Worm (Caenorhabditis elegans) whole organism, L1 larva: ENCODE data around the gene Y32H12A.6.

Source experiments
- C04F5.9 ChIP-seq: sonication (generic microtip); optimal IDR thresholded peaks from 2 replicates; lab custom pipeline; 2016; ENCODE audit warnings: missing genetic modification characterization, missing compliant biosample characterization
- C16A3.4 ChIP-seq: fragments of 150-350 bp; optimal IDR thresholded peaks from 2 replicates; lab custom pipeline; 2014; ENCODE audit warnings: missing biosample characterization, missing genetic modification characterization
- F16B12.6 ChIP-seq: fragments of 150-350 bp; optimal IDR thresholded peaks from 2 replicates; lab custom pipeline; 2014; ENCODE audit warnings: missing biosample characterization, missing genetic modification characterization
- aha-1 ChIP-seq: fragments of 150-350 bp; optimal IDR thresholded peaks from 2 replicates; lab custom pipeline; 2014; ENCODE audit warnings: missing biosample characterization, missing genetic modification characterization
- ama-1 ChIP-seq: fragments of 150-350 bp; optimal IDR thresholded peaks from 2 replicates; lab custom pipeline; 2014
- blmp-1 ChIP-seq: fragments of 150-350 bp; optimal IDR thresholded peaks from 2 replicates; lab custom pipeline; 2014; ENCODE audit warnings: missing biosample characterization, missing genetic modification characterization
- ceh-8 ChIP-seq: fragments of 200-800 bp; sonication (Bioruptor generic); optimal IDR thresholded peaks from 2 replicates; lab custom pipeline; 2018; ENCODE audit warnings: mild to moderate bottlenecking, missing genetic modification characterization, moderate library complexity, missing compliant biosample characterization
- ceh-82 ChIP-seq, 3 experiments: fragments of 150-350 bp in 1 of 3; sonication (generic microtip) in 2 of 3; optimal IDR thresholded peaks; 2 replicates each; lab custom pipeline; 2014 to 2017; ENCODE audit warnings: missing biosample characterization in 3 of 3, missing genetic modification characterization in 3 of 3
- ceh-90 ChIP-seq: sonication (generic microtip); optimal IDR thresholded peaks from 2 replicates; lab custom pipeline; 2016; ENCODE audit warnings: missing genetic modification characterization, missing compliant biosample characterization
- dpl-1 ChIP-seq, 3 experiments: fragments of 150-350 bp in 2 of 3; sonication (generic microtip) in 1 of 3; optimal IDR thresholded peaks; 2 replicates each; lab custom pipeline; 2014 to 2017; ENCODE audit warnings: missing biosample characterization in 3 of 3, missing genetic modification characterization in 3 of 3, missing genetic modification reagents in 3 of 3
- efl-1 ChIP-seq, 4 experiments: fragments of 150-350 bp; optimal IDR thresholded peaks in 3 of 4; peaks in 1 of 4; 1 replicate in 1 of 4; 2 replicates in 3 of 4; lab custom pipeline; 2014; ENCODE audit warnings: missing biosample characterization in 2 of 4, missing genetic modification characterization in 2 of 4, missing genetic modification reagents in 2 of 4
- efl-3 ChIP-seq: fragments of 200-800 bp; sonication (Bioruptor generic); optimal IDR thresholded peaks from 2 replicates; lab custom pipeline; 2018; ENCODE audit warnings: mild to moderate bottlenecking, missing genetic modification characterization, missing compliant biosample characterization
- elt-2 ChIP-seq: sonication (generic microtip); optimal IDR thresholded peaks from 2 replicates; lab custom pipeline; 2016; ENCODE audit warnings: missing genetic modification characterization, mild to moderate bottlenecking, inconsistent platforms, missing compliant biosample characterization, missing genetic modification reagents
- elt-3 ChIP-seq, 6 experiments: fragments of 150-350 bp in 1 of 6; sonication (generic microtip); optimal IDR thresholded peaks; 2 replicates each; lab custom pipeline; 2017 to 2018; ENCODE audit warnings: missing biosample characterization in 6 of 6, missing genetic modification characterization in 6 of 6, inconsistent platforms in 1 of 6
- ets-5 ChIP-seq: fragments of 200-800 bp; sonication (Bioruptor generic); IDR thresholded peaks from 2 replicates; pipeline ENCODE4 v1.3.6; 2022; ENCODE audit warnings: missing genetic modification characterization, missing compliant biosample characterization
- fkh-8 ChIP-seq: sonication (generic microtip); optimal IDR thresholded peaks from 2 replicates; lab custom pipeline; 2016; ENCODE audit warnings: mild to moderate bottlenecking, missing genetic modification characterization, missing compliant biosample characterization
- grh-1 ChIP-seq: fragments of 200-800 bp; sonication (Bioruptor generic); IDR thresholded peaks from 2 replicates; pipeline ENCODE4 v1.3.6; 2022; ENCODE audit warnings: missing genetic modification reagents, missing genetic modification characterization, missing compliant biosample characterization
- lin-13 ChIP-seq: fragments of 150-350 bp; optimal IDR thresholded peaks from 2 replicates; lab custom pipeline; 2014; ENCODE audit warnings: missing biosample characterization, missing genetic modification reagents, missing genetic modification characterization
- lin-14 ChIP-seq: fragments of 200-800 bp; sonication (Bioruptor generic); optimal IDR thresholded peaks from 2 replicates; lab custom pipeline; 2018; ENCODE audit warnings: mild to moderate bottlenecking, missing genetic modification characterization, moderate library complexity, missing compliant biosample characterization
- lin-35 ChIP-seq, 2 experiments: fragments of 150-350 bp; optimal IDR thresholded peaks; 2 replicates each; lab custom pipeline; 2014; ENCODE audit warnings: missing biosample characterization in 2 of 2, missing genetic modification characterization in 2 of 2, missing genetic modification reagents in 2 of 2
- lin-39 ChIP-seq: fragments of 150-350 bp; optimal IDR thresholded peaks from 2 replicates; lab custom pipeline; 2014; ENCODE audit warnings: missing biosample characterization, missing genetic modification reagents, missing genetic modification characterization
- lsy-2 ChIP-seq, 2 experiments: fragments of 150-350 bp; optimal IDR thresholded peaks; 2 replicates each; lab custom pipeline; 2014; ENCODE audit warnings: missing biosample characterization in 2 of 2, missing genetic modification characterization in 2 of 2
- mab-9 ChIP-seq: fragments of 200-800 bp; sonication (Bioruptor generic); IDR thresholded peaks from 2 replicates; pipeline ENCODE4 v1.3.6; 2022; ENCODE audit warnings: missing genetic modification reagents, missing genetic modification characterization, missing compliant biosample characterization
- mdl-1 ChIP-seq, 2 experiments: fragments of 150-350 bp; optimal IDR thresholded peaks; 2 replicates each; lab custom pipeline; 2014 to 2017; ENCODE audit warnings: missing biosample characterization in 2 of 2, missing genetic modification characterization in 2 of 2, inconsistent platforms in 1 of 2
- mep-1 ChIP-seq: fragments of 150-350 bp; optimal IDR thresholded peaks from 2 replicates; lab custom pipeline; 2014; ENCODE audit warnings: missing biosample characterization, missing genetic modification characterization
- nhr-12 ChIP-seq: sonication (generic microtip); optimal IDR thresholded peaks from 2 replicates; lab custom pipeline; 2017; ENCODE audit warnings: missing biosample characterization, missing genetic modification characterization
- nhr-20 ChIP-seq: sonication (generic microtip); optimal IDR thresholded peaks from 2 replicates; lab custom pipeline; 2016; ENCODE audit warnings: mild to moderate bottlenecking, missing genetic modification characterization, missing compliant biosample characterization
- nhr-71 ChIP-seq: sonication (generic microtip); optimal IDR thresholded peaks from 2 replicates; lab custom pipeline; 2016; ENCODE audit warnings: mild to moderate bottlenecking, missing genetic modification characterization, moderate library complexity, missing compliant biosample characterization
- nhr-77 ChIP-seq: fragments of 150-350 bp; optimal IDR thresholded peaks from 2 replicates; lab custom pipeline; 2014; ENCODE audit warnings: missing biosample characterization, missing genetic modification characterization
- nhr-90 ChIP-seq: sonication (generic microtip); optimal IDR thresholded peaks from 2 replicates; lab custom pipeline; 2016; ENCODE audit warnings: mild to moderate bottlenecking, missing genetic modification characterization, missing compliant biosample characterization; ENCODE audit not compliant: poor library complexity
- pqm-1 ChIP-seq: sonication (generic microtip); optimal IDR thresholded peaks from 3 replicates; lab custom pipeline; 2017; ENCODE audit warnings: missing biosample characterization, missing genetic modification characterization
- rnt-1 ChIP-seq: sonication (generic microtip); optimal IDR thresholded peaks from 2 replicates; lab custom pipeline; 2016; ENCODE audit warnings: mild to moderate bottlenecking, missing genetic modification characterization, moderate library complexity, missing compliant biosample characterization
- snpc-4 ChIP-seq: fragments of 150-350 bp; optimal IDR thresholded peaks from 2 replicates; lab custom pipeline; 2014; ENCODE audit warnings: missing biosample characterization, missing genetic modification characterization
- snu-23 ChIP-seq: sonication (generic microtip); optimal IDR thresholded peaks from 2 replicates; lab custom pipeline; 2016; ENCODE audit warnings: missing genetic modification characterization, missing compliant biosample characterization
- sup-37 ChIP-seq: fragments of 200-800 bp; sonication (Bioruptor generic); optimal IDR thresholded peaks from 2 replicates; lab custom pipeline; 2018; ENCODE audit warnings: mild to moderate bottlenecking, missing genetic modification characterization, missing compliant biosample characterization
- swsn-7 ChIP-seq: sonication (generic microtip); optimal IDR thresholded peaks from 2 replicates; lab custom pipeline; 2016; ENCODE audit warnings: missing genetic modification characterization, missing compliant biosample characterization
- tbx-2 ChIP-seq: sonication (generic microtip); optimal IDR thresholded peaks from 2 replicates; lab custom pipeline; 2016; ENCODE audit warnings: missing genetic modification characterization, missing compliant biosample characterization
- tlp-1 ChIP-seq: fragments of 150-350 bp; optimal IDR thresholded peaks from 2 replicates; lab custom pipeline; 2014; ENCODE audit warnings: missing biosample characterization, missing genetic modification characterization
- unc-62 ChIP-seq: fragments of 150-350 bp; optimal IDR thresholded peaks from 2 replicates; lab custom pipeline; 2014; ENCODE audit warnings: missing biosample characterization, missing genetic modification reagents, missing genetic modification characterization
- unc-86 ChIP-seq: sonication (generic microtip); optimal IDR thresholded peaks from 2 replicates; lab custom pipeline; 2016; ENCODE audit warnings: missing genetic modification characterization, missing compliant biosample characterization
- xbp-1 ChIP-seq: sonication (generic microtip); optimal IDR thresholded peaks from 2 replicates; lab custom pipeline; 2016; ENCODE audit warnings: missing genetic modification characterization, missing compliant biosample characterization
- zag-1 ChIP-seq: fragments of 150-350 bp; optimal IDR thresholded peaks from 2 replicates; lab custom pipeline; 2014; ENCODE audit warnings: missing biosample characterization, missing genetic modification characterization
- zip-4 ChIP-seq: fragments of 200-800 bp; sonication (Bioruptor generic); optimal IDR thresholded peaks from 2 replicates; lab custom pipeline; 2018; ENCODE audit warnings: mild to moderate bottlenecking, missing genetic modification characterization, moderate library complexity, missing compliant biosample characterization
- ztf-11 ChIP-seq, 2 experiments: sonication (generic microtip); optimal IDR thresholded peaks; 2 replicates each; lab custom pipeline; 2016 to 2017; ENCODE audit warnings: missing genetic modification characterization in 2 of 2, missing biosample characterization in 1 of 2, missing compliant biosample characterization in 1 of 2
- ztf-4 ChIP-seq: fragments of 150-350 bp; optimal IDR thresholded peaks from 2 replicates; lab custom pipeline; 2014; ENCODE audit warnings: missing biosample characterization, missing genetic modification characterization

Y32H12A.6 gene

ce11 chrIII:5379879-5380331 is 2.1 kb downstream of the Y32H12A.6 start, which contains the start of gene paqr-2:
Gene paqr-2, minus strand, starts transcription at chrIII:5379929.
- no peak for TF ChIP-seq grh-1 (GFP tag; lab: Robert Waterston, UW)
- no peak for TF ChIP-seq tbx-2 (tag; lab: Kevin White, UChicago)
- peak; percentile 21 for TF ChIP-seq blmp-1
- no peak for TF ChIP-seq zag-1 (tag; lab: Kevin White, UChicago)
- TF ChIP-seq lsy-2 (tag; optimal IDR thresholded peaks at IDR 0.05; lab: Kevin White, UChicago), result peak in 1 of 2 experiments; percentile 46
- TF ChIP-seq mab-9, result no peak
- TF ChIP-seq sup-37 (GFP tag; lab: Kevin White, UChicago), result no peak
- TF ChIP-seq elt-2 (tag; lab: Kevin White, UChicago), result no peak
- TF ChIP-seq nhr-71 (tag; lab: Kevin White, UChicago), result peak; percentile 20
- TF ChIP-seq lin-13, result no peak
- peak; percentile 36 to 43 for TF ChIP-seq efl-1 (optimal IDR thresholded peaks at IDR 0.05; lab: Kevin White, UChicago)
- peak; percentile 39 to 90 for TF ChIP-seq efl-1 (GFP tag; optimal IDR thresholded peaks at IDR 0.05 in 1 of 2; lab: Kevin White, UChicago)
- TF ChIP-seq C16A3.4 (tag; lab: Kevin White, UChicago), result peak; percentile 21
- no peak for TF ChIP-seq nhr-20 (tag; lab: Kevin White, UChicago)
- TF ChIP-seq zip-4, result no peak
- TF ChIP-seq mep-1, result peak; percentile 27
- TF ChIP-seq lin-35 (GFP tag; optimal IDR thresholded peaks at IDR 0.05; lab: Kevin White, UChicago), result peak; percentile 31 to 64
- no peak for TF ChIP-seq unc-86 (tag; lab: Kevin White, UChicago)
- TF ChIP-seq xbp-1, result no peak
- peak; percentile 26 for TF ChIP-seq snu-23 (GFP tag; lab: Kevin White, UChicago)
- peak; percentile 2 to 57 (median 27) for TF ChIP-seq dpl-1 (GFP tag; optimal IDR thresholded peaks at IDR 0.05; lab: Kevin White, UChicago)
- no peak for TF ChIP-seq efl-3
- TF ChIP-seq rnt-1 (tag; lab: Kevin White, UChicago), result peak; percentile 4
- peak in 1 of 2 experiments; percentile 46 for TF ChIP-seq mdl-1 (tag; optimal IDR thresholded peaks at IDR 0.05; lab: Kevin White, UChicago)
- no peak for TF ChIP-seq swsn-7 (tag; lab: Kevin White, UChicago)
- TF ChIP-seq ama-1 (lab: Kevin White, UChicago), result no peak

- no peak for TF ChIP-seq C16A3.4 (tag; lab: Kevin White, UChicago)
- no peak for TF ChIP-seq pqm-1 (tag; lab: Kevin White, UChicago)
- no peak for TF ChIP-seq efl-1 (optimal IDR thresholded peaks at IDR 0.05; lab: Kevin White, UChicago)
- TF ChIP-seq efl-1 (GFP tag; optimal IDR thresholded peaks at IDR 0.05 in 1 of 2; lab: Kevin White, UChicago), result peak in 1 of 2 experiments; percentile 61
- peak; percentile 35 for TF ChIP-seq lin-14 (GFP tag; lab: Kevin White, UChicago)
- TF ChIP-seq lin-39, result no peak
- TF ChIP-seq grh-1 (GFP tag; lab: Robert Waterston, UW), result no peak
- no peak for TF ChIP-seq nhr-77
Measured at ce11 chrIII:5375001-5375532, 6.9 kb downstream of the Y32H12A.6 start.

DNA sequence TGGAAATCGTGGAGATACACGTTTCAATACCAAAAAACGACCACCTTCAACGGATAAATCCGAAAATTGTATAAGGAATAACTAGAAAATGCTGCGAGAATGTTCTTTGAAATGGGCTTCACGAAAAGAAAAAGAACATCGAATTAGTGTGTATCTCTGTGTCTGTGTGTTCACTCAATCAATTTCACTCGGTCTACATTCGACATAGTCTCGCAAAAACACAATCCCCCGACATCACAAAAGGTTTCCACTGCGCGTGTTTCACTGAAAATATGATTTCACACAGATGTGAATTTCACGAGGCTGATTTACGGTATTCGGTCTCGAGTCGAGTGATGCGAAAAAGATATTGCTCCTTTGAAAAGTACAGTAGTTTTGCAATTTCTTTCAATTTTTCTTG is 8.3 kb downstream of the Y32H12A.6 start:
- TF ChIP-seq efl-1 (optimal IDR thresholded peaks at IDR 0.05; lab: Kevin White, UChicago) (no peak), efl-1 (GFP tag; optimal IDR thresholded peaks at IDR 0.05 in 1 of 2; lab: Kevin White, UChicago) (peak in 1 of 2 experiments; percentile 90), sup-37 (GFP tag; lab: Kevin White, UChicago) (no peak), nhr-90 (no peak), blmp-1 (peak; percentile 7), C04F5.9 (tag; lab: Kevin White, UChicago) (no peak), F16B12.6 (tag; lab: Kevin White, UChicago) (no peak)

DNA sequence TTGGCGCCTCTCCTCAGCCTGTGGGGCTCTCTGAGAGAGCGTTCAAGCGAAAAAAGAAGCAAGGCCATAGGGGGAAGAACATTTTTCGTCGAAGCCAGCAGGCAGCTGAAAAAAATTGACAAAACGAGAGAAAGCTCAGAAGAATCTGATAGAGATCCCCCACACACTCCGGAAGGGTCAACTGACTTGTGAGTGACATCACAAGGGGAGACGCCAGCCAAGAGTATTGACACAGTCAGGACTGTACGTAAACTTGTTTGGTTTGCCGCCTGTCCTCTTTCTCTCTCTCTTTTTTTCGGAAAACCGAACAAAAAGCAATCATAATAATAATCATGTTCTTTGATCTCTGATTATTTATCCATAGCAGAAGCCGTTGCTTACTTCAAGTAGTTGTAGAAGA is 9.1 kb downstream of the Y32H12A.6 start:
- TF ChIP-seq rnt-1 (tag; lab: Kevin White, UChicago) (no peak), mep-1 (no peak), fkh-8 (tag; lab: Kevin White, UChicago) (no peak), mdl-1 (tag; optimal IDR thresholded peaks at IDR 0.05; lab: Kevin White, UChicago) (peak in 1 of 2 experiments; percentile 25), ztf-4 (tag; lab: Kevin White, UChicago) (no peak), C16A3.4 (tag; lab: Kevin White, UChicago) (no peak), nhr-12 (tag; lab: Kevin White, UChicago) (no peak), lin-35 (GFP tag; optimal IDR thresholded peaks at IDR 0.05; lab: Kevin White, UChicago) (peak in 1 of 2 experiments; percentile 50), aha-1 (tag; lab: Kevin White, UChicago) (no peak), blmp-1 (peak; percentile 37), elt-3 (tag; optimal IDR thresholded peaks at IDR 0.05; lab: Kevin White, UChicago) (peak in 1 of 6 experiments; percentile 1), ceh-90 (tag; lab: Kevin White, UChicago) (no peak), ceh-8 (GFP tag; lab: Kevin White, UChicago) (no peak), swsn-7 (tag; lab: Kevin White, UChicago) (no peak), unc-62 (GFP tag; lab: Kevin White, UChicago) (no peak), ztf-11 (tag; optimal IDR thresholded peaks at IDR 0.05; lab: Kevin White, UChicago) (no peak), ets-5 (no peak), mab-9 (no peak), ceh-82 (tag; optimal IDR thresholded peaks at IDR 0.05; lab: Kevin White, UChicago) (no peak), snpc-4 (tag; lab: Kevin White, UChicago) (no peak), tlp-1 (tag; lab: Kevin White, UChicago) (no peak)
